Fruit fly (Drosophila melanogaster) whole organism, adult: ENCODE measurements around the gene Gycbeta100B.

Source experiments
- CG11617 ChIP-seq: fragments of 200-800 bp; sonication (Bioruptor generic); optimal IDR thresholded peaks from 2 replicates; lab custom pipeline; 2017; ENCODE audit warnings: mild to moderate bottlenecking, missing biosample characterization, missing genetic modification reagents, missing genetic modification characterization
- CG12768 ChIP-seq: fragments of 200-800 bp; sonication (Bioruptor generic); optimal IDR thresholded peaks from 2 replicates; lab custom pipeline; 2017; ENCODE audit warnings: missing biosample characterization, missing genetic modification characterization, mild to moderate bottlenecking, moderate library complexity, missing genetic modification reagents
- CG14711 ChIP-seq: fragments of 200-800 bp; sonication (Bioruptor generic); optimal IDR thresholded peaks from 2 replicates; lab custom pipeline; 2018; ENCODE audit warnings: missing biosample characterization, mild to moderate bottlenecking, missing genetic modification characterization, moderate library complexity
- CG1620 ChIP-seq: fragments of 200-800 bp; sonication (Bioruptor generic); optimal IDR thresholded peaks from 2 replicates; lab custom pipeline; 2016; ENCODE audit warnings: missing biosample characterization, missing genetic modification characterization
- CG33017 ChIP-seq: fragments of 200-800 bp; sonication (Bioruptor generic); optimal IDR thresholded peaks from 2 replicates; lab custom pipeline; 2018; ENCODE audit warnings: missing biosample characterization, mild to moderate bottlenecking, missing genetic modification characterization, moderate library complexity
- CG5204 ChIP-seq: fragments of 200-800 bp; sonication (Bioruptor generic); optimal IDR thresholded peaks from 2 replicates; lab custom pipeline; 2016; ENCODE audit warnings: missing biosample characterization, missing genetic modification characterization
- CG7045 ChIP-seq: fragments of 200-800 bp; sonication (Bioruptor generic); optimal IDR thresholded peaks from 2 replicates; lab custom pipeline; 2017; ENCODE audit warnings: missing biosample characterization, mild to moderate bottlenecking, missing genetic modification characterization
- CG7101 ChIP-seq: fragments of 200-800 bp; sonication (Bioruptor generic); optimal IDR thresholded peaks from 2 replicates; lab custom pipeline; 2018; ENCODE audit warnings: missing biosample characterization, mild to moderate bottlenecking, missing genetic modification characterization, moderate library complexity
- Clk ChIP-seq: fragments of 200-800 bp; sonication (Bioruptor generic); optimal IDR thresholded peaks from 2 replicates; lab custom pipeline; 2017; ENCODE audit warnings: missing biosample characterization, missing genetic modification characterization
- Crg-1 ChIP-seq: fragments of 200-800 bp; sonication (Bioruptor generic); optimal IDR thresholded peaks from 2 replicates; lab custom pipeline; 2016; ENCODE audit warnings: missing biosample characterization, missing genetic modification characterization
- Hr96 ChIP-seq: fragments of 200-800 bp; sonication (Bioruptor generic); optimal IDR thresholded peaks from 2 replicates; lab custom pipeline; 2016; ENCODE audit warnings: missing biosample characterization, missing genetic modification characterization
- Mnt ChIP-seq: fragments of 200-800 bp; sonication (Bioruptor generic); optimal IDR thresholded peaks from 2 replicates; lab custom pipeline; 2016; ENCODE audit warnings: missing biosample characterization, mild to moderate bottlenecking, missing genetic modification characterization
- bab1 ChIP-seq: fragments of 200-800 bp; sonication (Bioruptor generic); optimal IDR thresholded peaks from 3 replicates; lab custom pipeline; 2019; ENCODE audit warnings: missing biosample characterization, mild to moderate bottlenecking, missing genetic modification characterization, moderate library complexity
- cic ChIP-seq: fragments of 200-800 bp; sonication (Bioruptor generic); optimal IDR thresholded peaks from 2 replicates; lab custom pipeline; 2017; ENCODE audit warnings: missing biosample characterization, mild to moderate bottlenecking, missing genetic modification characterization, moderate library complexity
- cnc ChIP-seq, 2 experiments: fragments of >200 bp; optimal IDR thresholded peaks; 2 replicates each; lab custom pipeline; 2017
- kay ChIP-seq: fragments of 200-800 bp; sonication (Bioruptor generic); peaks from one replicate; lab custom pipeline; 2016; ENCODE audit warnings: missing biosample characterization, missing genetic modification characterization, borderline replicate concordance
- ovo ChIP-seq: fragments of 200-800 bp; sonication (Bioruptor generic); optimal IDR thresholded peaks from 2 replicates; lab custom pipeline; 2016; ENCODE audit warnings: missing biosample characterization, missing genetic modification characterization
- pad ChIP-seq: fragments of 200-800 bp; sonication (Bioruptor generic); optimal IDR thresholded peaks from 3 replicates; lab custom pipeline; 2017; ENCODE audit warnings: missing biosample characterization, missing genetic modification characterization, mild to moderate bottlenecking, moderate library complexity, missing genetic modification reagents
- tj ChIP-seq: fragments of 200-800 bp; sonication (Bioruptor generic); optimal IDR thresholded peaks from 3 replicates; lab custom pipeline; 2017; ENCODE audit warnings: missing biosample characterization, mild to moderate bottlenecking, missing genetic modification characterization, moderate library complexity
- toe ChIP-seq: fragments of 200-800 bp; sonication (Bioruptor generic); optimal IDR thresholded peaks from 2 replicates; lab custom pipeline; 2016; ENCODE audit warnings: missing biosample characterization, missing genetic modification characterization

Gycbeta100B gene

DNA sequence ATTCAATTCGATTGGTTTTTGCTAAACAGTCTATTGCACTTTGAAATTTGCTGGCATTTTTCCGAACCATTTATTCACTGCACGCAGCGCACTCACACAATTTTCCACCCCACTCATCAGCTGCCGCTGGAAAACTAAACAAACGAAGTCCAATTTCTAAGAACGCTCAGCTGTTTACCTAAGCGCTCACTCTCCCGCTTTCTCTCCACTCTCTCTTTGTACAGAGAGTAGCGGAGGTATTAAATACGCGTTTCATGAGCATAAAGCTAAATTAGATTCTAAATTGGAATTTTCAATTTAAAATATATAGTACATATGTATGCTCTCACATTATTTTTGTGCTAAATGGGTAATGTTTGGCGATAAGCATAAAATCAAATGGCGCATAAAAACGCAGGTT, 34.8 kb downstream of the Gycbeta100B start, which contains the start of gene stops:
stops (minus strand) TSS at position 139 of the 400 bp plus-strand sequence.
- peak; percentile 39 for TF ChIP-seq CG11617 (GFP tag; lab: Kevin White, UChicago)
- peak; percentile 34 for TF ChIP-seq cic (GFP tag; lab: Kevin White, UChicago)
- peak; percentile 50 for TF ChIP-seq Crg-1 (GFP tag; lab: Kevin White, UChicago)
- peak; percentile 53 for TF ChIP-seq pad (GFP tag; lab: Kevin White, UChicago)
- TF ChIP-seq CG1620 (GFP tag; lab: Kevin White, UChicago), result peak; percentile 39
- no peak for TF ChIP-seq CG12768 (GFP tag; lab: Kevin White, UChicago)
- TF ChIP-seq tj (GFP tag; lab: Kevin White, UChicago), result no peak
- no peak for TF ChIP-seq cnc (optimal IDR thresholded peaks at IDR 0.05; lab: Kevin White, UChicago)
- TF ChIP-seq CG33017 (tag; lab: Kevin White, UChicago), result peak; percentile 10
- peak; percentile 76 for TF ChIP-seq toe (GFP tag; lab: Kevin White, UChicago)
- TF ChIP-seq CG14711 (tag; lab: Kevin White, UChicago), result no peak
- peak; percentile 74 for TF ChIP-seq kay (GFP tag; lab: Kevin White, UChicago)
- peak; percentile 56 for TF ChIP-seq Hr96
- TF ChIP-seq CG7101 (tag; lab: Kevin White, UChicago), result peak; percentile 22
- TF ChIP-seq Mnt (GFP tag; lab: Kevin White, UChicago), result peak; percentile 39
- no peak for TF ChIP-seq bab1 (GFP tag; lab: Kevin White, UChicago)
- peak; percentile 52 for TF ChIP-seq Clk (GFP tag; lab: Kevin White, UChicago)
- TF ChIP-seq ovo (GFP tag; lab: Kevin White, UChicago), result peak; percentile 26
- peak; percentile 84 for TF ChIP-seq CG7045 (GFP tag; lab: Kevin White, UChicago)
- peak; percentile 27 for TF ChIP-seq CG5204 (GFP tag; lab: Kevin White, UChicago)

DNA sequence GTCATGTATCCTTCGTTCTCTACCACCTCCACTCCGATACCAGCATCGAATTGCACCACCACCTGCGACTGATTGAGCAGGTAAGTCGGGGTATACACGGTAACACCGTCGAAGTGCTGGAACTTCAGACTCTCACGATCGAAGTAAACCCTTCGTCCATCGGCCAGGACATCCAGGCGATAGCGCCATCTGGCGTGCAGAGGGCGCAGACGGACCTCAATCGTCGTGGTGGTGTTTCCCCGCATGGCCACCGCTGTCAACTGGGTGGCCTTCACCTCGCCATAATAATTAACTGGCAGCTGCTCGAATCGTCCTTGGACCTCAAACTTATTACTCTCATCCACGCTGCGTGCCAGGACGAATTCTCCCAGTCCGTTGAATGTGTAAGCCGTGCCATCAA, 47.6 kb downstream of the Gycbeta100B start:
- TF ChIP-seq toe (GFP tag; lab: Kevin White, UChicago), result no peak
- TF ChIP-seq CG7045 (GFP tag; lab: Kevin White, UChicago), result no peak

- no peak for TF ChIP-seq Clk (GFP tag; lab: Kevin White, UChicago)
- TF ChIP-seq CG5204 (GFP tag; lab: Kevin White, UChicago), result no peak
- no peak for TF ChIP-seq ovo (GFP tag; lab: Kevin White, UChicago)
- TF ChIP-seq CG11617 (GFP tag; lab: Kevin White, UChicago), result no peak
- no peak for TF ChIP-seq CG7045 (GFP tag; lab: Kevin White, UChicago)
- no peak for TF ChIP-seq CG14711 (tag; lab: Kevin White, UChicago)
- no peak for TF ChIP-seq kay (GFP tag; lab: Kevin White, UChicago)
- no peak for TF ChIP-seq Mnt (GFP tag; lab: Kevin White, UChicago)
- no peak for TF ChIP-seq CG12768 (GFP tag; lab: Kevin White, UChicago)
- no peak for TF ChIP-seq CG1620 (GFP tag; lab: Kevin White, UChicago)
- no peak for TF ChIP-seq pad (GFP tag; lab: Kevin White, UChicago)
- no peak for TF ChIP-seq Crg-1 (GFP tag; lab: Kevin White, UChicago)
- TF ChIP-seq tj (GFP tag; lab: Kevin White, UChicago), result no peak
- TF ChIP-seq cic (GFP tag; lab: Kevin White, UChicago), result no peak
- TF ChIP-seq toe (GFP tag; lab: Kevin White, UChicago), result no peak
- TF ChIP-seq CG33017 (tag; lab: Kevin White, UChicago), result no peak
- TF ChIP-seq bab1 (GFP tag; lab: Kevin White, UChicago), result no peak
- TF ChIP-seq CG7101 (tag; lab: Kevin White, UChicago), result no peak
Measured at dm6 chr3R:31193062-31193461, 58.9 kb downstream of the Gycbeta100B start, which contains the start of gene bnk. TSS of gene bnk (plus strand) at chr3R:31193362.

DNA sequence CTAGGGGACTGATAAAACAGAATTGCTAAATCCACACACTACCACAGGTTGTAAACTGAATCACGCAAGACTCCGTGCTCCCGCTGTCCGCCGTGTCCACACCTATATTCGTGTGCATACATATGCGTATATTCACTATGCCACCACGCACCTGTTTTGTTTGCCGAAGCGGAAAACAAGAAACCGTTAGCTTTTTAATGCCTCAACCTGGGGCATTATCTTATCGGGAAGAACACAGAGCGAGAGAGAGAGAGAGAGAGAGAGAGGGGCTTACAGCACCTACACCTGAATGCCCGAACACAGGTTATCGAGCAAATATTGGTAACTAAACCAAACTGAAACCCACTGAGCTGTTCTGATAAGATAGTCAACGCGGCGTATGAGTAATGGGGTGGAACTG, 60.4 kb downstream of the Gycbeta100B start:
- no peak for TF ChIP-seq CG1620 (GFP tag; lab: Kevin White, UChicago)
- TF ChIP-seq cic (GFP tag; lab: Kevin White, UChicago), result peak; percentile 46
- no peak for TF ChIP-seq cnc (optimal IDR thresholded peaks at IDR 0.05; lab: Kevin White, UChicago)
- TF ChIP-seq Hr96, result peak; percentile 17
- no peak for TF ChIP-seq CG11617 (GFP tag; lab: Kevin White, UChicago)
- peak; percentile 65 for TF ChIP-seq ovo (GFP tag; lab: Kevin White, UChicago)

- TF ChIP-seq CG5204 (GFP tag; lab: Kevin White, UChicago), result no peak
- TF ChIP-seq Mnt (GFP tag; lab: Kevin White, UChicago), result peak; percentile 26
- peak; percentile 90 for TF ChIP-seq cic (GFP tag; lab: Kevin White, UChicago)
- TF ChIP-seq cnc (optimal IDR thresholded peaks at IDR 0.05; lab: Kevin White, UChicago), result no peak
- TF ChIP-seq pad (GFP tag; lab: Kevin White, UChicago), result no peak
- no peak for TF ChIP-seq CG7045 (GFP tag; lab: Kevin White, UChicago)
- peak; percentile 44 for TF ChIP-seq ovo (GFP tag; lab: Kevin White, UChicago)
- TF ChIP-seq CG12768 (GFP tag; lab: Kevin White, UChicago), result no peak
- TF ChIP-seq CG14711 (tag; lab: Kevin White, UChicago), result peak; percentile 4
- TF ChIP-seq CG1620 (GFP tag; lab: Kevin White, UChicago), result no peak
- TF ChIP-seq Hr96, result no peak
- TF ChIP-seq Clk (GFP tag; lab: Kevin White, UChicago), result no peak
- no peak for TF ChIP-seq Crg-1 (GFP tag; lab: Kevin White, UChicago)
- peak; percentile 14 for TF ChIP-seq CG33017 (tag; lab: Kevin White, UChicago)
- TF ChIP-seq CG7101 (tag; lab: Kevin White, UChicago), result peak; percentile 17
Measured at dm6 chr3R:31195695-31196113, 61.5 kb downstream of the Gycbeta100B start, which contains the start of gene mesh. TSS of gene mesh (minus strand) at chr3R:31195762.

- TF ChIP-seq Crg-1 (GFP tag; lab: Kevin White, UChicago) (no peak), Mnt (GFP tag; lab: Kevin White, UChicago) (peak; percentile 53), ovo (GFP tag; lab: Kevin White, UChicago) (no peak), CG14711 (tag; lab: Kevin White, UChicago) (no peak), cic (GFP tag; lab: Kevin White, UChicago) (peak; percentile 61), tj (GFP tag; lab: Kevin White, UChicago) (peak; percentile 27), CG12768 (GFP tag; lab: Kevin White, UChicago) (peak; percentile 22), cnc (optimal IDR thresholded peaks at IDR 0.05; lab: Kevin White, UChicago) (no peak), bab1 (GFP tag; lab: Kevin White, UChicago) (peak; percentile 61), CG11617 (GFP tag; lab: Kevin White, UChicago) (no peak), CG5204 (GFP tag; lab: Kevin White, UChicago) (no peak), toe (GFP tag; lab: Kevin White, UChicago) (no peak)
Measured at dm6 chr3R:31196731-31197130, 62.5 kb downstream of the Gycbeta100B start, which contains the start of gene CG1544. TSS of gene CG1544 (plus strand) at chr3R:31196916.
